Fruit fly (Drosophila melanogaster) whole organism, prepupa: ENCODE measurements around the gene foi.

Experiments used
- Blimp-1 ChIP-seq: fragments of 200-800 bp; sonication (Bioruptor generic); optimal IDR thresholded peaks from 3 replicates; lab custom pipeline; 2017; ENCODE audit warnings: missing biosample characterization, missing genetic modification characterization, mild to moderate bottlenecking, moderate library complexity, missing genetic modification reagents
- CG10669 ChIP-seq: fragments of 200-800 bp; sonication (Bioruptor generic); optimal IDR thresholded peaks from 3 replicates; lab custom pipeline; 2018; ENCODE audit warnings: missing biosample characterization, mild to moderate bottlenecking, missing genetic modification characterization, moderate library complexity
- CG11294 ChIP-seq: fragments of 200-800 bp; sonication (Bioruptor generic); IDR thresholded peaks from 2 replicates; pipeline ENCODE4 v1.3.6; 2022; ENCODE audit warnings: missing biosample characterization, missing genetic modification characterization
- CG11762 ChIP-seq: fragments of 200-800 bp; sonication (Bioruptor generic); optimal IDR thresholded peaks from 3 replicates; lab custom pipeline; 2016; ENCODE audit warnings: missing biosample characterization, missing genetic modification characterization; ENCODE audit not compliant: insufficient read depth
- CG11902 ChIP-seq: fragments of 200-800 bp; sonication (Bioruptor generic); optimal IDR thresholded peaks from 3 replicates; lab custom pipeline; 2016; ENCODE audit warnings: missing biosample characterization, missing genetic modification characterization
- CG15336 ChIP-seq: fragments of 200-800 bp; sonication (Bioruptor generic); IDR thresholded peaks from 2 replicates; pipeline ENCODE4 v1.3.6; 2022; ENCODE audit warnings: missing biosample characterization, missing genetic modification characterization
- CG16779 ChIP-seq: fragments of 200-800 bp; sonication (Bioruptor generic); optimal IDR thresholded peaks from 3 replicates; lab custom pipeline; 2017; ENCODE audit warnings: missing biosample characterization, mild to moderate bottlenecking, missing genetic modification characterization
- CG31627 ChIP-seq: fragments of 200-800 bp; sonication (Bioruptor generic); optimal IDR thresholded peaks from 3 replicates; lab custom pipeline; 2016; ENCODE audit warnings: missing biosample characterization, missing genetic modification characterization
- CG32006 ChIP-seq: fragments of 200-800 bp; sonication (Bioruptor generic); optimal IDR thresholded peaks from 3 replicates; lab custom pipeline; 2017; ENCODE audit warnings: missing biosample characterization, mild to moderate bottlenecking, missing genetic modification characterization
- CG4318 ChIP-seq: fragments of 200-800 bp; sonication (Bioruptor generic); optimal IDR thresholded peaks from 3 replicates; lab custom pipeline; 2017; ENCODE audit warnings: missing biosample characterization, mild to moderate bottlenecking, missing genetic modification characterization
- CG7368 ChIP-seq: fragments of 200-800 bp; sonication (Bioruptor generic); optimal IDR thresholded peaks from 3 replicates; lab custom pipeline; 2016; ENCODE audit warnings: missing biosample characterization, missing genetic modification characterization
- CG8119 ChIP-seq: fragments of 200-800 bp; sonication (Bioruptor generic); IDR thresholded peaks from 3 replicates; pipeline ENCODE4 v1.3.6; 2022; ENCODE audit warnings: missing biosample characterization, missing genetic modification characterization
- CG8319 ChIP-seq: fragments of 200-800 bp; sonication (Bioruptor generic); optimal IDR thresholded peaks from 3 replicates; lab custom pipeline; 2016; ENCODE audit warnings: missing biosample characterization, missing genetic modification characterization
- CG8632 ChIP-seq: fragments of 200-800 bp; sonication (Bioruptor generic); optimal IDR thresholded peaks from 3 replicates; lab custom pipeline; 2016; ENCODE audit warnings: missing biosample characterization, missing genetic modification characterization
- CG9139 ChIP-seq: fragments of 200-800 bp; sonication (Bioruptor generic); optimal IDR thresholded peaks from 3 replicates; lab custom pipeline; 2017; ENCODE audit warnings: missing biosample characterization, mild to moderate bottlenecking, missing genetic modification characterization
- Eip75B ChIP-seq: fragments of 200-800 bp; sonication (Bioruptor generic); optimal IDR thresholded peaks from 3 replicates; lab custom pipeline; 2016; ENCODE audit warnings: missing biosample characterization, missing genetic modification characterization
- Eip78C ChIP-seq: fragments of 200-800 bp; sonication (Bioruptor generic); peaks from one replicate; lab custom pipeline; 2016; ENCODE audit warnings: missing biosample characterization, missing genetic modification characterization
- Eip93F ChIP-seq: fragments of 200-800 bp; sonication (Bioruptor generic); optimal IDR thresholded peaks from 2 replicates; lab custom pipeline; 2016; ENCODE audit warnings: missing biosample characterization, mild to moderate bottlenecking, missing genetic modification characterization
- Hr39 ChIP-seq: fragments of 200-800 bp; sonication (Bioruptor generic); optimal IDR thresholded peaks from 2 replicates; lab custom pipeline; 2016; ENCODE audit warnings: missing biosample characterization, missing genetic modification characterization
- Lpt ChIP-seq: fragments of 200-800 bp; sonication (Bioruptor generic); optimal IDR thresholded peaks from 3 replicates; lab custom pipeline; 2016; ENCODE audit warnings: missing biosample characterization, missing genetic modification characterization
- Met ChIP-seq: fragments of 200-800 bp; sonication (Bioruptor generic); optimal IDR thresholded peaks from 3 replicates; lab custom pipeline; 2016; ENCODE audit warnings: missing biosample characterization, missing genetic modification characterization
- OdsH ChIP-seq: fragments of 200-800 bp; sonication (Bioruptor generic); optimal IDR thresholded peaks from 3 replicates; lab custom pipeline; 2016; ENCODE audit warnings: missing biosample characterization, missing genetic modification characterization
- Sox102F ChIP-seq: fragments of 200-800 bp; sonication (Bioruptor generic); optimal IDR thresholded peaks from 2 replicates; lab custom pipeline; 2016; ENCODE audit warnings: missing biosample characterization, mild to moderate bottlenecking, missing genetic modification characterization
- Sox15 ChIP-seq: fragments of 200-800 bp; sonication (Bioruptor generic); optimal IDR thresholded peaks from 3 replicates; lab custom pipeline; 2016; ENCODE audit warnings: missing biosample characterization, missing genetic modification characterization
- achi ChIP-seq: fragments of 200-800 bp; sonication (Bioruptor generic); optimal IDR thresholded peaks from 3 replicates; lab custom pipeline; 2016; ENCODE audit warnings: missing biosample characterization, missing genetic modification characterization
- acj6 ChIP-seq: fragments of 200-800 bp; sonication (Bioruptor generic); optimal IDR thresholded peaks from 3 replicates; lab custom pipeline; 2016; ENCODE audit warnings: missing biosample characterization, missing genetic modification characterization
- cyc ChIP-seq: fragments of 200-800 bp; sonication (Bioruptor generic); optimal IDR thresholded peaks from 3 replicates; lab custom pipeline; 2016; ENCODE audit warnings: missing biosample characterization, missing genetic modification characterization
- dsx ChIP-seq: fragments of 200-800 bp; optimal IDR thresholded peaks from 3 replicates; lab custom pipeline; 2019; ENCODE audit warnings: missing biosample characterization, mild to moderate bottlenecking, missing genetic modification characterization, moderate library complexity; ENCODE audit not compliant: poor library complexity, severe bottlenecking
- eg ChIP-seq: fragments of 200-800 bp; sonication (Bioruptor generic); IDR thresholded peaks from 3 replicates; pipeline ENCODE4 v1.3.6; 2022; ENCODE audit warnings: missing biosample characterization, missing genetic modification characterization
- esn ChIP-seq: fragments of 200-800 bp; sonication (Bioruptor generic); optimal IDR thresholded peaks from 2 replicates; lab custom pipeline; 2016; ENCODE audit warnings: missing biosample characterization, mild to moderate bottlenecking, missing genetic modification characterization, moderate library complexity
- fd85E ChIP-seq: fragments of 200-800 bp; sonication (Bioruptor generic); optimal IDR thresholded peaks from 3 replicates; lab custom pipeline; 2016; ENCODE audit warnings: missing biosample characterization, missing genetic modification characterization
- fkh ChIP-seq: fragments of 200-800 bp; sonication (Bioruptor generic); optimal IDR thresholded peaks from 3 replicates; lab custom pipeline; 2017; ENCODE audit warnings: missing biosample characterization, mild to moderate bottlenecking, missing genetic modification characterization, moderate library complexity
- net ChIP-seq: fragments of 200-800 bp; sonication (Bioruptor generic); optimal IDR thresholded peaks from 3 replicates; lab custom pipeline; 2016; ENCODE audit warnings: missing biosample characterization, missing genetic modification characterization
- pdm3 ChIP-seq: fragments of 200-800 bp; sonication (Bioruptor generic); optimal IDR thresholded peaks from 3 replicates; lab custom pipeline; 2016; ENCODE audit warnings: missing biosample characterization, missing genetic modification characterization
- salr ChIP-seq, 2 experiments: fragments of 200-800 bp; sonication (Bioruptor generic); optimal IDR thresholded peaks; 3 replicates each; lab custom pipeline; 2016 to 2018; ENCODE audit warnings: missing biosample characterization in 2 of 2, missing genetic modification characterization in 2 of 2, mild to moderate bottlenecking in 1 of 2
- spab ChIP-seq: fragments of 200-800 bp; sonication (Bioruptor generic); optimal IDR thresholded peaks from 2 replicates; lab custom pipeline; 2017; ENCODE audit warnings: missing biosample characterization, mild to moderate bottlenecking, missing genetic modification characterization, missing genetic modification reagents
- ss ChIP-seq, 2 experiments: fragments of 200-800 bp; sonication (Bioruptor generic); optimal IDR thresholded peaks; 2 replicates in 1 of 2; 3 replicates in 1 of 2; lab custom pipeline; 2017 to 2018; ENCODE audit warnings: mild to moderate bottlenecking in 2 of 2, missing biosample characterization in 2 of 2, missing genetic modification characterization in 2 of 2, moderate library complexity in 1 of 2
- svp ChIP-seq: fragments of 200-800 bp; sonication (Bioruptor generic); peaks from one replicate; lab custom pipeline; 2016; ENCODE audit warnings: missing biosample characterization, missing genetic modification characterization
- topi ChIP-seq: fragments of 200-800 bp; sonication (Bioruptor generic); optimal IDR thresholded peaks from 3 replicates; lab custom pipeline; 2016; ENCODE audit warnings: missing biosample characterization, missing genetic modification characterization
- vri ChIP-seq: fragments of 200-800 bp; sonication (Bioruptor generic); optimal IDR thresholded peaks from 3 replicates; lab custom pipeline; 2016; ENCODE audit warnings: missing biosample characterization, mild to moderate bottlenecking, missing genetic modification characterization

foi gene

DNA sequence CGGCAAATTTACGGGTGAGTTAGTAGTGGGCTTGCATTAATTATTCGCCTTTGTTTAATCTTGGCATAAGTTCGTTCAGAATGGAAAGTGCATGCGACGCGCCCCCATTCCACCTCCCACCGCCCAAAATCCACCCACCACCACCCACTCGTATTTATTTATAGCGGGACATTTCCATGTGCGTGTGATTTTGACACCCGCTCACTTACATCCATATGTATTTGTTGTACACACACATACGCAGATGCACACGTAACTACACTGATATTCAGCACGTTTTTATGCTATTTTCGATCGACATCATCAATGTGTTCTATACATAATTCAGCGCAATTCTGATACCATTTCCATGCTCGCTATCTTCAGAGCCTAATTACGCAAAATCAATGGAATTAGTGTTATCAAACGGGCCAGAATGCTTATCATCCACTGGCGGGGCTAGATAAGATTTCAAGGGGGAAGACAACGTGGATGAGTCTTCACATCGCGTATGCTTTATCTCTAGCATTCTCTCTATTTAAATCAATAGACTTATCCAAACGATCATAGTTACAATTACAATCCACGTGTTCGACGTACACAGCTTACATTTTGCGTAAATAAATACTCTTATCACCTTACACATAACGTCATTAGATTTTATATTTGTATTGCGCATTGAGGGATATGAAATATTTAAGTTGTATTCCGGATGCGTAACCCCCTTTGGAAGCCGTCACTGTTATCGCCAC, 812 bp downstream of the foi start (continued):
- peak; percentile 2 for TF ChIP-seq topi (GFP tag; lab: Kevin White, UChicago)

DNA sequence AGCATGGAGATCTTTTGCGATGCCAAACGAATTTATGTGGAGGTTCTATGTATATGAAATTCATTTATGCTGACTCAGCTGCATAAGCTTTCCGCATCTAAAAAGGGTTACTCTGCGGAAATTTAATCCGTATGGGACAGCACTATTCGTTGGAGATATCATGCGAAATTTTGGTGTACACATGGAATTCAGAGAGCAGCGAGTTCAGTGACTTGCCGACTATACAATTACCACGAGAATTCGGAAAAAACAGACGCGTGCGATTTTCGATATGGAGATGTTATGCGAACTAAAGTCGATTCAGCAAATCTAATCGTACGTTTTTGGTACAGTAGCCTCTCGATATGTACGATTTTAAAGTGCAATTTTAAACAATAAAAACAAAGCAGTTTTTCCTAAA, 2.8 kb downstream of the foi start:
- TF ChIP-seq acj6 (GFP tag; lab: Kevin White, UChicago) (no peak), CG31627 (GFP tag; lab: Kevin White, UChicago) (no peak), ss (GFP tag; optimal IDR thresholded peaks at IDR 0.05; lab: Kevin White, UChicago) (no peak), vri (GFP tag; lab: Kevin White, UChicago) (no peak), net (GFP tag; lab: Kevin White, UChicago) (no peak), achi (no peak), CG8119 (no peak), fd85E (GFP tag; lab: Kevin White, UChicago) (no peak), CG8632 (no peak), topi (GFP tag; lab: Kevin White, UChicago) (no peak), Eip75B (GFP tag; lab: Kevin White, UChicago) (no peak), CG9139 (no peak), Lpt (GFP tag; lab: Kevin White, UChicago) (no peak), CG11762 (GFP tag; lab: Kevin White, UChicago) (no peak), eg (no peak), CG16779 (tag; lab: Kevin White, UChicago) (no peak), svp (GFP tag; lab: Kevin White, UChicago) (no peak), CG4318 (no peak), CG32006 (GFP tag; lab: Kevin White, UChicago) (no peak)

DNA sequence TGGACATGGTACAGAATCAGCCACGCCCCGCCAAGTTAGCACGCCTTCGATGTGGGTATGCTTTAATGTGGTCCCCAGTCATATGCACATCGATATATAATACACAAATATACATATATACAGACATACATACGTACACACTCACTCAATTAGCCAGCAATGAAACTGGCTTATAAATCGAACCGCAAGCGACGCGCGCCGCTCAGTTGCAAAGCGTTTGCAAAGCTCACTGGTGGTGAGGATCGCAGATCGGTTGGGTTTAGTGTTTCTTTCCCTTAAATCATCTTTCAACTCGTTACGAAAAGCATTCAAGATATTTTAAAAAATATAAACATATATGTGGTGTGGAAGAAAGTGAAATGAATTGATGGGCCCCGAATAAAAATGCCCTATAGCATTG, 3.5 kb downstream of the foi start:
- TF ChIP-seq fkh (GFP tag; lab: Kevin White, UChicago) (no peak), cyc (GFP tag; lab: Kevin White, UChicago) (no peak), CG16779 (tag; lab: Kevin White, UChicago) (no peak), CG11902 (GFP tag; lab: Kevin White, UChicago) (no peak), acj6 (GFP tag; lab: Kevin White, UChicago) (no peak), Sox102F (GFP tag; lab: Kevin White, UChicago) (no peak), fd85E (GFP tag; lab: Kevin White, UChicago) (no peak), Sox15 (GFP tag; lab: Kevin White, UChicago) (no peak), CG8632 (no peak), Hr39 (GFP tag; lab: Kevin White, UChicago) (no peak), CG11762 (GFP tag; lab: Kevin White, UChicago) (no peak), CG15336 (GFP tag; lab: Robert Waterston, UW) (no peak), Lpt (GFP tag; lab: Kevin White, UChicago) (no peak), vri (GFP tag; lab: Kevin White, UChicago) (peak; percentile 10), OdsH (GFP tag; lab: Kevin White, UChicago) (no peak), CG7368 (GFP tag; lab: Kevin White, UChicago) (no peak), CG10669 (GFP tag; lab: Kevin White, UChicago) (no peak), CG11294 (GFP tag; lab: Robert Waterston, UW) (no peak), CG8319 (GFP tag; lab: Kevin White, UChicago) (no peak), dsx (GFP tag; lab: Kevin White, UChicago) (no peak), eg (no peak), esn (GFP tag; lab: Kevin White, UChicago) (no peak), Met (GFP tag; lab: Kevin White, UChicago) (no peak), svp (GFP tag; lab: Kevin White, UChicago) (peak; percentile 8), Blimp-1 (GFP tag; lab: Kevin White, UChicago) (peak; percentile 3), spab (no peak), pdm3 (GFP tag; lab: Kevin White, UChicago) (no peak), Eip78C (peak; percentile 44), net (GFP tag; lab: Kevin White, UChicago) (no peak), salr (GFP tag; optimal IDR thresholded peaks at IDR 0.05; lab: Kevin White, UChicago) (no peak), Eip93F (GFP tag; lab: Kevin White, UChicago) (no peak)
